Fruit fly (Drosophila melanogaster) whole organism, embryonic: ENCODE data around the gene Jupiter.

Source experiments
- Atf6 ChIP-seq: fragments of 200-800 bp; sonication (Bioruptor generic); IDR thresholded peaks from 2 replicates; pipeline ENCODE4 v1.3.6; 2022; ENCODE audit warnings: missing biosample characterization, missing genetic modification characterization
- CG10147 ChIP-seq: fragments of 200-800 bp; sonication (Bioruptor generic); optimal IDR thresholded peaks from 2 replicates; lab custom pipeline; 2019; ENCODE audit warnings: missing biosample characterization, mild to moderate bottlenecking, missing genetic modification characterization, moderate library complexity
- CG10959 ChIP-seq: fragments of 200-800 bp; sonication (Bioruptor generic); IDR thresholded peaks from 2 replicates; pipeline ENCODE4 v1.3.6; 2022; ENCODE audit warnings: missing biosample characterization, missing genetic modification characterization
- CG12071 ChIP-seq: fragments of 200-800 bp; sonication (Bioruptor generic); optimal IDR thresholded peaks from 3 replicates; lab custom pipeline; 2018; ENCODE audit warnings: missing biosample characterization, mild to moderate bottlenecking, missing genetic modification characterization
- CG12219 ChIP-seq: fragments of 200-800 bp; sonication (Bioruptor generic); optimal IDR thresholded peaks from 3 replicates; lab custom pipeline; 2018; ENCODE audit warnings: missing biosample characterization, mild to moderate bottlenecking, missing genetic modification characterization
- CG13424 ChIP-seq: fragments of 200-800 bp; sonication (Bioruptor generic); optimal IDR thresholded peaks from 2 replicates; lab custom pipeline; 2019; ENCODE audit warnings: missing biosample characterization, mild to moderate bottlenecking, missing genetic modification characterization, moderate library complexity
- CG15073 ChIP-seq: fragments of 200-800 bp; sonication (Bioruptor generic); optimal IDR thresholded peaks from 2 replicates; lab custom pipeline; 2016; ENCODE audit warnings: missing biosample characterization, missing genetic modification characterization
- CG15696 ChIP-seq: fragments of 200-800 bp; sonication (Bioruptor generic); optimal IDR thresholded peaks from 2 replicates; lab custom pipeline; 2019; ENCODE audit warnings: missing biosample characterization, mild to moderate bottlenecking, missing genetic modification characterization, moderate library complexity
- CG17568 ChIP-seq: fragments of 200-800 bp; sonication (Bioruptor generic); optimal IDR thresholded peaks from 2 replicates; lab custom pipeline; 2018; ENCODE audit warnings: missing biosample characterization, mild to moderate bottlenecking, missing genetic modification characterization, moderate library complexity
- CG2116 ChIP-seq: fragments of 200-800 bp; sonication (Bioruptor generic); optimal IDR thresholded peaks from 3 replicates; lab custom pipeline; 2018; ENCODE audit warnings: missing biosample characterization, mild to moderate bottlenecking, missing genetic modification characterization
- CG2120 ChIP-seq: fragments of 200-800 bp; sonication (Bioruptor generic); optimal IDR thresholded peaks from 3 replicates; lab custom pipeline; 2016; ENCODE audit warnings: missing biosample characterization, missing genetic modification characterization
- CG31388 ChIP-seq: fragments of 200-800 bp; sonication (Bioruptor generic); optimal IDR thresholded peaks from 2 replicates; lab custom pipeline; 2016; ENCODE audit warnings: missing biosample characterization, missing genetic modification characterization
- CG34422 ChIP-seq: fragments of 200-800 bp; sonication (Bioruptor generic); IDR thresholded peaks from 3 replicates; pipeline ENCODE4 v1.3.6; 2022; ENCODE audit warnings: missing biosample characterization, missing genetic modification characterization
- CG3995 ChIP-seq: fragments of 200-800 bp; sonication (Bioruptor generic); optimal IDR thresholded peaks from 3 replicates; lab custom pipeline; 2016; ENCODE audit warnings: missing biosample characterization, missing genetic modification characterization
- CG4282 ChIP-seq: fragments of 200-800 bp; sonication (Bioruptor generic); optimal IDR thresholded peaks from 2 replicates; lab custom pipeline; 2016; ENCODE audit warnings: missing biosample characterization, missing genetic modification characterization
- CG4404 ChIP-seq: fragments of 200-800 bp; sonication (Bioruptor generic); IDR thresholded peaks from 2 replicates; pipeline ENCODE4 v1.3.6; 2022; ENCODE audit warnings: missing biosample characterization, missing genetic modification characterization
- CG6654 ChIP-seq: fragments of 200-800 bp; sonication (Bioruptor generic); optimal IDR thresholded peaks from 2 replicates; lab custom pipeline; 2017; ENCODE audit warnings: missing biosample characterization, mild to moderate bottlenecking, missing genetic modification characterization
- CG8765 ChIP-seq: fragments of 200-800 bp; sonication (Bioruptor generic); IDR thresholded peaks from 2 replicates; pipeline ENCODE4 v1.3.6; 2022; ENCODE audit warnings: missing biosample characterization, missing genetic modification characterization
- CG9727 ChIP-seq: fragments of 200-800 bp; sonication (Bioruptor generic); optimal IDR thresholded peaks from 3 replicates; lab custom pipeline; 2017; ENCODE audit warnings: missing biosample characterization, mild to moderate bottlenecking, missing genetic modification characterization
- D19B ChIP-seq: fragments of 200-800 bp; sonication (Bioruptor generic); optimal IDR thresholded peaks from 2 replicates; lab custom pipeline; 2017; ENCODE audit warnings: missing biosample characterization, mild to moderate bottlenecking, missing genetic modification characterization
- ERR ChIP-seq: fragments of 200-800 bp; sonication (Bioruptor generic); optimal IDR thresholded peaks from 2 replicates; lab custom pipeline; 2016; ENCODE audit warnings: missing biosample characterization, missing genetic modification characterization
- HLHmδ ChIP-seq: fragments of 200-800 bp; sonication (Bioruptor generic); optimal IDR thresholded peaks from 2 replicates; lab custom pipeline; 2018; ENCODE audit warnings: missing biosample characterization, mild to moderate bottlenecking, missing genetic modification characterization, moderate library complexity
- Hsf ChIP-seq: fragments of 200-800 bp; sonication (Bioruptor generic); optimal IDR thresholded peaks from 3 replicates; lab custom pipeline; 2016; ENCODE audit warnings: missing biosample characterization, missing genetic modification characterization
- MBD-R2 ChIP-seq: fragments of 200-800 bp; sonication (Bioruptor generic); IDR thresholded peaks from 2 replicates; pipeline ENCODE4 v1.3.6; 2022; ENCODE audit warnings: missing biosample characterization, missing genetic modification characterization
- Max ChIP-seq: fragments of 200-800 bp; sonication (Bioruptor generic); optimal IDR thresholded peaks from 2 replicates; lab custom pipeline; 2016; ENCODE audit warnings: missing biosample characterization, mild to moderate bottlenecking, missing genetic modification characterization
- Sox102F ChIP-seq: fragments of 200-800 bp; sonication (Bioruptor generic); optimal IDR thresholded peaks from 2 replicates; lab custom pipeline; 2018; ENCODE audit warnings: missing biosample characterization, mild to moderate bottlenecking, missing genetic modification characterization, moderate library complexity
- Ssrp ChIP-seq: fragments of 200-800 bp; sonication (Bioruptor generic); optimal IDR thresholded peaks from 2 replicates; lab custom pipeline; 2018; ENCODE audit warnings: missing biosample characterization, mild to moderate bottlenecking, missing genetic modification characterization, moderate library complexity
- Taf1 ChIP-seq: fragments of 200-800 bp; sonication (Bioruptor generic); IDR thresholded peaks from 2 replicates; pipeline ENCODE4 v1.3.6; 2022; ENCODE audit warnings: missing biosample characterization, missing genetic modification characterization
- ato ChIP-seq: fragments of 200-800 bp; sonication (Bioruptor generic); IDR thresholded peaks from 2 replicates; pipeline ENCODE4 v1.3.6; 2022; ENCODE audit warnings: missing biosample characterization, missing genetic modification characterization; ENCODE audit not compliant: partially characterized antibody
- bcd ChIP-seq: fragments of 200-800 bp; sonication (Bioruptor generic); optimal IDR thresholded peaks from 2 replicates; lab custom pipeline; 2017; ENCODE audit warnings: missing biosample characterization, mild to moderate bottlenecking, missing genetic modification characterization
- br ChIP-seq: fragments of >200 bp; optimal IDR thresholded peaks from 2 replicates; lab custom pipeline; 2017
- chinmo ChIP-seq: fragments of 200-800 bp; sonication (Bioruptor generic); IDR thresholded peaks from 4 replicates; pipeline ENCODE4 v1.3.6; 2022; ENCODE audit warnings: missing biosample characterization, missing genetic modification characterization; ENCODE audit not compliant: partially characterized antibody
- chn ChIP-seq: fragments of 200-800 bp; sonication (Bioruptor generic); optimal IDR thresholded peaks from 2 replicates; lab custom pipeline; 2016; ENCODE audit warnings: missing biosample characterization, missing genetic modification characterization
- dmrt11E ChIP-seq: fragments of 200-800 bp; sonication (Bioruptor generic); optimal IDR thresholded peaks from 3 replicates; lab custom pipeline; 2018; ENCODE audit warnings: missing biosample characterization, mild to moderate bottlenecking, missing genetic modification characterization, moderate library complexity
- fd102C ChIP-seq: fragments of 200-800 bp; sonication (Bioruptor generic); optimal IDR thresholded peaks from 2 replicates; lab custom pipeline; 2018; ENCODE audit warnings: missing biosample characterization, mild to moderate bottlenecking, missing genetic modification characterization, moderate library complexity
- fru ChIP-seq: fragments of >200 bp; optimal IDR thresholded peaks from 2 replicates; lab custom pipeline; 2017
- gce ChIP-seq: fragments of 200-800 bp; sonication (Bioruptor generic); IDR thresholded peaks from 3 replicates; pipeline ENCODE4 v1.3.6; 2022; ENCODE audit warnings: missing biosample characterization, missing genetic modification characterization
- grau ChIP-seq: fragments of 200-800 bp; optimal IDR thresholded peaks from 3 replicates; lab custom pipeline; 2019; ENCODE audit warnings: missing biosample characterization, mild to moderate bottlenecking, missing genetic modification characterization, moderate library complexity
- hb ChIP-seq: fragments of 200-800 bp; sonication (Bioruptor generic); IDR thresholded peaks from 3 replicates; pipeline ENCODE4 v1.3.6; 2022; ENCODE audit warnings: missing biosample characterization, missing genetic modification characterization; ENCODE audit not compliant: partially characterized antibody
- hkb ChIP-seq, 2 experiments: fragments of 200-800 bp in 1 of 2; fragments of >200 bp in 1 of 2; sonication (Bioruptor generic) in 1 of 2; IDR thresholded peaks in 1 of 2; optimal IDR thresholded peaks in 1 of 2; 2 replicates each; pipeline versions ENCODE4 v1.3.6 to Lab custom; 2017 to 2022; ENCODE audit warnings: missing biosample characterization in 1 of 2, missing genetic modification characterization in 1 of 2
- jing ChIP-seq: fragments of 200-800 bp; sonication (Bioruptor generic); optimal IDR thresholded peaks from 2 replicates; lab custom pipeline; 2018; ENCODE audit warnings: missing biosample characterization, mild to moderate bottlenecking, missing genetic modification characterization
- jumu ChIP-seq: fragments of 200-800 bp; sonication (Bioruptor generic); optimal IDR thresholded peaks from 3 replicates; lab custom pipeline; 2016; ENCODE audit warnings: missing biosample characterization, missing genetic modification characterization
- klu ChIP-seq: fragments of 200-800 bp; sonication (Bioruptor generic); IDR thresholded peaks from 2 replicates; pipeline ENCODE4 v1.3.6; 2022; ENCODE audit warnings: missing biosample characterization, missing genetic modification characterization
- maf-S ChIP-seq: fragments of 200-800 bp; sonication (Bioruptor generic); optimal IDR thresholded peaks from 2 replicates; lab custom pipeline; 2016; ENCODE audit warnings: missing biosample characterization, missing genetic modification characterization
- nmo ChIP-seq: fragments of 200-800 bp; sonication (Bioruptor generic); optimal IDR thresholded peaks from 2 replicates; lab custom pipeline; 2018; ENCODE audit warnings: missing biosample characterization, mild to moderate bottlenecking, missing genetic modification characterization, moderate library complexity
- pzg ChIP-seq: fragments of 200-800 bp; sonication (Bioruptor generic); optimal IDR thresholded peaks from 3 replicates; lab custom pipeline; 2018; ENCODE audit warnings: missing biosample characterization, mild to moderate bottlenecking, missing genetic modification characterization, moderate library complexity
- sim ChIP-seq: fragments of 200-800 bp; sonication (Bioruptor generic); IDR thresholded peaks from 2 replicates; pipeline ENCODE4 v1.3.6; 2022; ENCODE audit warnings: missing biosample characterization, missing genetic modification characterization
- tll ChIP-seq, 2 experiments: fragments of 200-800 bp in 1 of 2; fragments of >200 bp in 1 of 2; sonication (Bioruptor generic) in 1 of 2; optimal IDR thresholded peaks; 2 replicates each; lab custom pipeline; 2017 to 2019; ENCODE audit warnings: missing biosample characterization in 2 of 2, missing genetic modification characterization in 2 of 2, mild to moderate bottlenecking in 1 of 2, moderate library complexity in 1 of 2
- toy ChIP-seq: fragments of 200-800 bp; sonication (Bioruptor generic); IDR thresholded peaks from 2 replicates; pipeline ENCODE4 v1.3.6; 2022; ENCODE audit warnings: missing biosample characterization, missing genetic modification characterization
- unpg ChIP-seq: fragments of 200-800 bp; sonication (Bioruptor generic); optimal IDR thresholded peaks from 3 replicates; lab custom pipeline; 2018; ENCODE audit warnings: missing biosample characterization, mild to moderate bottlenecking, missing genetic modification characterization, moderate library complexity

Gene Jupiter

DNA sequence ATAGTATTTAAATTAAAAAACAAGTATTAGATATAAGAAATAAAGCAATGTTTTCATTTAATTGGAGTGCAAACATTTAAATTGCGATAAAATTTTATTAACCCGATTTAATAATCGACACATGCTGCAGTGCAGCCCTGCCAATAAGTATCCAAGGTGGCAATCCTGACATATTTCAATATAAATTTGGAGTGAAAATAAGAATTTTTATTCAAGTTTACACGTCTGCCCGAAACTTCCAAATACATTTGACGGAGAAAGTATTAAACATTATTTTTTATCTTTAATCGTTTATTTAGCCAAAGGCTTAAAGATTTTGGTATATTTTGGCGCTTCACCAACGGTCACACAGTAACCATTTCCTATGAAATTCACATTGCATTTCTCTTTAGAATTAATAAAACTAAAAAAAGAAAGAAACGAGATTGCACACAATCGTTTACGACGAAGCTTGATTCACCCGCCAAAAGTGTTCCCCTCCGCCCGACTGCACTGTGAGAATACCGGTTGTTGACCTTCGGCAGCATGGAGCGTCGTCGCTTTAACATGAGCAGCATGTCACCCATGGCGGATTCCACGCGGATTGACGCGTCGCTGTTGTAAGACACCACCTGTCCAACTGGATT, 8.8 kb upstream of the Jupiter start, which contains the start of gene CG14712 (continued):
- TF ChIP-seq hkb (optimal IDR thresholded peaks at IDR 0.05; lab: Kevin White, UChicago) (no peak), hkb (GFP tag; IDR thresholded peaks at IDR 0.05; lab: Robert Waterston, UW) (peak; percentile 46), jumu (no peak), D19B (GFP tag; lab: Kevin White, UChicago) (no peak), Taf1 (GFP tag; lab: Robert Waterston, UW) (no peak), ERR (no peak), klu (GFP tag; lab: Robert Waterston, UW) (no peak), Hsf (GFP tag; lab: Kevin White, UChicago) (peak; percentile 12), bcd (GFP tag; lab: Kevin White, UChicago) (no peak), CG2120 (GFP tag; lab: Kevin White, UChicago) (peak; percentile 48), HLHmδ (GFP tag; lab: Kevin White, UChicago) (no peak), unpg (GFP tag; lab: Kevin White, UChicago) (no peak), chn (GFP tag; lab: Kevin White, UChicago) (no peak), Sox102F (GFP tag; lab: Kevin White, UChicago) (no peak), CG31388 (no peak), chinmo (GFP tag; lab: Robert Waterston, UW) (0 out of 4 replicates have a peak, but pooled peaks have one; percentile 66), gce (GFP tag; lab: Robert Waterston, UW) (no peak), CG15696 (no peak), Ssrp (tag; lab: Kevin White, UChicago) (no peak), CG2116 (peak; percentile 100), hb (GFP tag; lab: Robert Waterston, UW) (no peak), CG3995 (GFP tag; lab: Kevin White, UChicago) (no peak), Atf6 (GFP tag; lab: Robert Waterston, UW) (no peak), CG10959 (GFP tag; lab: Robert Waterston, UW) (no peak), Max (GFP tag; lab: Kevin White, UChicago) (peak; percentile 49), CG10147 (GFP tag; lab: Kevin White, UChicago) (peak; percentile 33), nmo (GFP tag; lab: Kevin White, UChicago) (peak; percentile 64), pzg (GFP tag; lab: Kevin White, UChicago) (peak; percentile 89), CG34422 (GFP tag; lab: Robert Waterston, UW) (peak; percentile 16; the same call in 1 of the 3 replicates), CG12071 (GFP tag; lab: Kevin White, UChicago) (no peak), grau (tag; lab: Kevin White, UChicago) (no peak), br (lab: Kevin White, UChicago) (no peak), dmrt11E (tag; lab: Kevin White, UChicago) (no peak), tll (GFP tag; optimal IDR thresholded peaks at IDR 0.05; lab: Kevin White, UChicago) (no peak), CG9727 (GFP tag; lab: Kevin White, UChicago) (no peak), toy (no peak), sim (no peak), CG8765 (GFP tag; lab: Robert Waterston, UW) (no peak), MBD-R2 (GFP tag; lab: Robert Waterston, UW) (peak; percentile 68), jing (no peak), maf-S (no peak), CG4282 (no peak), fd102C (GFP tag; lab: Kevin White, UChicago) (no peak), CG15073 (no peak), CG17568 (GFP tag; lab: Kevin White, UChicago) (no peak), fru (lab: Kevin White, UChicago) (no peak), CG4404 (GFP tag; lab: Robert Waterston, UW) (no peak), ato (GFP tag; lab: Robert Waterston, UW) (no peak), CG6654 (GFP tag; lab: Kevin White, UChicago) (no peak), CG12219 (no peak), CG13424 (tag; lab: Kevin White, UChicago) (no peak)
